Fruit fly (Drosophila melanogaster) whole organism, embryonic: ENCODE results near the gene Or85c.

Experiments used
- B-H2 ChIP-seq: fragments of 200-800 bp; sonication (Bioruptor generic); optimal IDR thresholded peaks from 2 replicates; lab custom pipeline; 2018; ENCODE audit warnings: missing biosample characterization, mild to moderate bottlenecking, missing genetic modification characterization
- BEAF-32 ChIP-seq: fragments of 200-800 bp; sonication (Bioruptor generic); optimal IDR thresholded peaks from 3 replicates; lab custom pipeline; 2017; ENCODE audit warnings: missing biosample characterization, missing genetic modification characterization, mild to moderate bottlenecking, moderate library complexity, missing genetic modification reagents
- Bgb ChIP-seq: fragments of 200-800 bp; sonication (Bioruptor generic); IDR thresholded peaks from 2 replicates; pipeline ENCODE4 v1.3.6; 2022; ENCODE audit warnings: missing biosample characterization, missing genetic modification characterization; ENCODE audit not compliant: partially characterized antibody
- CG10147 ChIP-seq: fragments of 200-800 bp; sonication (Bioruptor generic); optimal IDR thresholded peaks from 2 replicates; lab custom pipeline; 2019; ENCODE audit warnings: missing biosample characterization, mild to moderate bottlenecking, missing genetic modification characterization, moderate library complexity
- CG10209 ChIP-seq: fragments of 200-800 bp; sonication (Bioruptor generic); optimal IDR thresholded peaks from 3 replicates; lab custom pipeline; 2017; ENCODE audit warnings: missing biosample characterization, mild to moderate bottlenecking, missing genetic modification characterization, missing genetic modification reagents
- CG10366 ChIP-seq: fragments of 200-800 bp; sonication (Bioruptor generic); IDR thresholded peaks from 2 replicates; pipeline ENCODE4 v1.3.6; 2022; ENCODE audit warnings: missing biosample characterization, missing genetic modification characterization
- CG11560 ChIP-seq: fragments of 200-800 bp; sonication (Bioruptor generic); IDR thresholded peaks from 3 replicates; pipeline ENCODE4 v1.3.6; 2022; ENCODE audit warnings: missing biosample characterization, missing genetic modification characterization
- CG12104 ChIP-seq: fragments of 200-800 bp; sonication (Bioruptor generic); optimal IDR thresholded peaks from 3 replicates; lab custom pipeline; 2016; ENCODE audit warnings: missing biosample characterization, missing genetic modification characterization
- CG12155 ChIP-seq: fragments of 200-800 bp; sonication (Bioruptor generic); optimal IDR thresholded peaks from 3 replicates; lab custom pipeline; 2016; ENCODE audit warnings: missing biosample characterization, missing genetic modification characterization
- CG12769 ChIP-seq: fragments of 200-800 bp; sonication (Bioruptor generic); optimal IDR thresholded peaks from 2 replicates; lab custom pipeline; 2019; ENCODE audit warnings: missing biosample characterization, mild to moderate bottlenecking, missing genetic modification characterization, moderate library complexity
- CG13296 ChIP-seq: fragments of 200-800 bp; sonication (Bioruptor generic); optimal IDR thresholded peaks from 3 replicates; lab custom pipeline; 2018; ENCODE audit warnings: missing biosample characterization, mild to moderate bottlenecking, missing genetic modification characterization
- CG13775 ChIP-seq: fragments of 200-800 bp; sonication (Bioruptor generic); optimal IDR thresholded peaks from 3 replicates; lab custom pipeline; 2017; ENCODE audit warnings: missing biosample characterization, mild to moderate bottlenecking, missing genetic modification characterization
- CG14441 ChIP-seq: fragments of 200-800 bp; sonication (Bioruptor generic); IDR thresholded peaks from 2 replicates; pipeline ENCODE4 v1.3.6; 2022; ENCODE audit warnings: missing biosample characterization, missing genetic modification characterization
- CG16863 ChIP-seq: fragments of 200-800 bp; sonication (Bioruptor generic); optimal IDR thresholded peaks from 3 replicates; lab custom pipeline; 2016; ENCODE audit warnings: missing biosample characterization, missing genetic modification characterization
- CG18262 ChIP-seq: fragments of 200-800 bp; optimal IDR thresholded peaks from 3 replicates; lab custom pipeline; 2019; ENCODE audit warnings: missing biosample characterization, mild to moderate bottlenecking, missing genetic modification characterization, moderate library complexity
- CG18599 ChIP-seq: fragments of 200-800 bp; sonication (Bioruptor generic); optimal IDR thresholded peaks from 3 replicates; lab custom pipeline; 2017; ENCODE audit warnings: missing biosample characterization, missing genetic modification characterization, mild to moderate bottlenecking, moderate library complexity, missing genetic modification reagents
- CG3065 ChIP-seq: fragments of 200-800 bp; sonication (Bioruptor generic); optimal IDR thresholded peaks from 2 replicates; lab custom pipeline; 2016; ENCODE audit warnings: missing biosample characterization, missing genetic modification characterization
- CG31365 ChIP-seq: fragments of 200-800 bp; sonication (Bioruptor generic); optimal IDR thresholded peaks from 2 replicates; lab custom pipeline; 2018; ENCODE audit warnings: missing biosample characterization, mild to moderate bottlenecking, missing genetic modification characterization
- CG3281 ChIP-seq: fragments of 200-800 bp; sonication (Bioruptor generic); optimal IDR thresholded peaks from 3 replicates; lab custom pipeline; 2017; ENCODE audit warnings: missing biosample characterization, mild to moderate bottlenecking, missing genetic modification characterization
- CG34224 ChIP-seq: fragments of 200-800 bp; sonication (Bioruptor generic); IDR thresholded peaks from 3 replicates; pipeline ENCODE4 v1.3.6; 2022; ENCODE audit warnings: missing biosample characterization, missing genetic modification characterization; ENCODE audit not compliant: partially characterized antibody
- CG4820 ChIP-seq: fragments of 200-800 bp; sonication (Bioruptor generic); optimal IDR thresholded peaks from 3 replicates; lab custom pipeline; 2016; ENCODE audit warnings: missing biosample characterization, missing genetic modification characterization
- CG5180 ChIP-seq: fragments of 200-800 bp; sonication (Bioruptor generic); optimal IDR thresholded peaks from 3 replicates; lab custom pipeline; 2017; ENCODE audit warnings: missing biosample characterization, missing genetic modification characterization, mild to moderate bottlenecking, moderate library complexity, missing genetic modification reagents
- CG9437 ChIP-seq: fragments of 200-800 bp; sonication (Bioruptor generic); optimal IDR thresholded peaks from 2 replicates; lab custom pipeline; 2018; ENCODE audit warnings: missing biosample characterization, mild to moderate bottlenecking, missing genetic modification characterization
- D19A ChIP-seq: fragments of 200-800 bp; optimal IDR thresholded peaks from 3 replicates; lab custom pipeline; 2019; ENCODE audit warnings: missing biosample characterization, mild to moderate bottlenecking, missing genetic modification characterization, moderate library complexity
- Dbx ChIP-seq: fragments of 200-800 bp; sonication (Bioruptor generic); IDR thresholded peaks from 3 replicates; pipeline ENCODE4 v1.3.6; 2022; ENCODE audit warnings: missing biosample characterization, missing genetic modification characterization
- Dip2 ChIP-seq: fragments of 200-800 bp; sonication (Bioruptor generic); IDR thresholded peaks from 2 replicates; pipeline ENCODE4 v1.3.6; 2022; ENCODE audit warnings: missing biosample characterization, missing genetic modification characterization
- E2f2 ChIP-seq: fragments of 200-800 bp; sonication (Bioruptor generic); IDR thresholded peaks from 2 replicates; pipeline ENCODE4 v1.3.6; 2022; ENCODE audit warnings: missing biosample characterization, missing genetic modification characterization
- Eip74EF ChIP-seq, 2 experiments: fragments of 200-800 bp in 1 of 2; fragments of >200 bp in 1 of 2; sonication (Bioruptor generic) in 1 of 2; optimal IDR thresholded peaks; 2 replicates each; lab custom pipeline; 2017 to 2019; ENCODE audit warnings: missing biosample characterization in 2 of 2, missing genetic modification characterization in 2 of 2, mild to moderate bottlenecking in 1 of 2, moderate library complexity in 1 of 2
- GATAe ChIP-seq: fragments of 200-800 bp; sonication (Bioruptor generic); conservative IDR thresholded peaks from 2 replicates; pipeline ENCODE4 v1.3.6; 2022; ENCODE audit warnings: missing biosample characterization, missing genetic modification characterization
- Gsc ChIP-seq: fragments of 200-800 bp; sonication (Bioruptor generic); IDR thresholded peaks from 2 replicates; pipeline ENCODE4 v1.3.6; 2022; ENCODE audit warnings: missing biosample characterization, missing genetic modification characterization
- H2.0 ChIP-seq: fragments of 200-800 bp; sonication (Bioruptor generic); IDR thresholded peaks from 2 replicates; pipeline ENCODE4 v1.3.6; 2022; ENCODE audit warnings: missing biosample characterization, missing genetic modification characterization
- MBD-R2 ChIP-seq: fragments of 200-800 bp; sonication (Bioruptor generic); IDR thresholded peaks from 2 replicates; pipeline ENCODE4 v1.3.6; 2022; ENCODE audit warnings: missing biosample characterization, missing genetic modification characterization
- Max ChIP-seq: fragments of 200-800 bp; sonication (Bioruptor generic); optimal IDR thresholded peaks from 2 replicates; lab custom pipeline; 2016; ENCODE audit warnings: missing biosample characterization, mild to moderate bottlenecking, missing genetic modification characterization
- Ravus ChIP-seq: fragments of 200-800 bp; sonication (Bioruptor generic); IDR thresholded peaks from 2 replicates; pipeline ENCODE4 v1.3.6; 2022; ENCODE audit warnings: missing biosample characterization, missing genetic modification characterization
- ci ChIP-seq: fragments of 200-800 bp; sonication (Bioruptor generic); IDR thresholded peaks from 3 replicates; pipeline ENCODE4 v1.3.6; 2022; ENCODE audit warnings: missing biosample characterization, missing genetic modification characterization
- crp ChIP-seq, 2 experiments: fragments of 200-800 bp; sonication (Bioruptor generic); optimal IDR thresholded peaks; 2 replicates in 1 of 2; 3 replicates in 1 of 2; lab custom pipeline; 2017; ENCODE audit warnings: missing biosample characterization in 2 of 2, missing genetic modification characterization in 2 of 2, mild to moderate bottlenecking in 1 of 2, moderate library complexity in 1 of 2
- da ChIP-seq: fragments of 200-800 bp; sonication (Bioruptor generic); optimal IDR thresholded peaks from 2 replicates; lab custom pipeline; 2016; ENCODE audit warnings: missing biosample characterization, missing genetic modification characterization
- danr ChIP-seq: fragments of 200-800 bp; sonication (Bioruptor generic); IDR thresholded peaks from 2 replicates; pipeline ENCODE4 v1.3.6; 2022; ENCODE audit warnings: missing biosample characterization, missing genetic modification characterization
- esg ChIP-seq: fragments of 200-800 bp; sonication (Bioruptor generic); conservative IDR thresholded peaks from 2 replicates; pipeline ENCODE4 v1.3.6; 2022; ENCODE audit warnings: missing biosample characterization, missing genetic modification characterization
- ham ChIP-seq: fragments of 200-800 bp; sonication (Bioruptor generic); IDR thresholded peaks from 2 replicates; pipeline ENCODE4 v1.3.6; 2022; ENCODE audit warnings: missing biosample characterization, missing genetic modification characterization
- kah ChIP-seq: fragments of 200-800 bp; sonication (Bioruptor generic); optimal IDR thresholded peaks from 2 replicates; lab custom pipeline; 2018; ENCODE audit warnings: missing biosample characterization, mild to moderate bottlenecking, missing genetic modification characterization
- lmd ChIP-seq: fragments of 200-800 bp; sonication (Bioruptor generic); IDR thresholded peaks from 2 replicates; pipeline ENCODE4 v1.3.6; 2022; ENCODE audit warnings: missing biosample characterization, missing genetic modification characterization
- nau ChIP-seq: fragments of 200-800 bp; sonication (Bioruptor generic); optimal IDR thresholded peaks from 3 replicates; lab custom pipeline; 2017; ENCODE audit warnings: missing biosample characterization, mild to moderate bottlenecking, missing genetic modification characterization, missing genetic modification reagents
- nerfin-1 ChIP-seq: fragments of 200-800 bp; sonication (Bioruptor generic); optimal IDR thresholded peaks from 3 replicates; lab custom pipeline; 2019; ENCODE audit warnings: missing biosample characterization, mild to moderate bottlenecking, missing genetic modification characterization, moderate library complexity
- nom ChIP-seq: fragments of 200-800 bp; sonication (Bioruptor generic); optimal IDR thresholded peaks from 2 replicates; lab custom pipeline; 2017; ENCODE audit warnings: missing biosample characterization, missing genetic modification characterization, mild to moderate bottlenecking, moderate library complexity, missing genetic modification reagents
- onecut ChIP-seq: fragments of 200-800 bp; sonication (Bioruptor generic); IDR thresholded peaks from 2 replicates; pipeline ENCODE4 v1.3.6; 2022; ENCODE audit warnings: missing biosample characterization, missing genetic modification characterization
- sc ChIP-seq, 3 experiments: fragments of >200 bp in 2 of 3; fragments of 200-800 bp in 1 of 3; sonication (Bioruptor generic) in 1 of 3; optimal IDR thresholded peaks; 2 replicates in 2 of 3; 3 replicates in 1 of 3; lab custom pipeline; 2017; ENCODE audit warnings: mild to moderate bottlenecking in 1 of 3, missing biosample characterization in 1 of 3, missing genetic modification characterization in 1 of 3, missing genetic modification reagents in 1 of 3
- sug ChIP-seq: fragments of 200-800 bp; optimal IDR thresholded peaks from 2 replicates; lab custom pipeline; 2019; ENCODE audit warnings: missing biosample characterization, mild to moderate bottlenecking, missing genetic modification characterization, moderate library complexity
- usp ChIP-seq: fragments of >200 bp; optimal IDR thresholded peaks from 2 replicates; lab custom pipeline; 2017; ENCODE audit warnings: missing biosample characterization, missing genetic modification characterization
- vnd ChIP-seq: fragments of 200-800 bp; sonication (Bioruptor generic); IDR thresholded peaks from 3 replicates; pipeline ENCODE4 v1.3.6; 2022; ENCODE audit warnings: missing biosample characterization, missing genetic modification characterization; ENCODE audit not compliant: partially characterized antibody

Or85c gene

dm6 chr3R:8524277-8524676 is 11.5 kb upstream of the Or85c start (continued):
- TF ChIP-seq CG16863 (GFP tag; lab: Kevin White, UChicago) (no peak), CG14441 (GFP tag; lab: Robert Waterston, UW) (peak; percentile 54), Dbx (no peak), CG3281 (peak; percentile 2), BEAF-32 (GFP tag; lab: Kevin White, UChicago) (no peak), onecut (no peak), CG18262 (no peak), Dip2 (no peak), CG12104 (no peak), CG13775 (GFP tag; lab: Kevin White, UChicago) (no peak), usp (GFP tag; lab: Kevin White, UChicago) (no peak), D19A (tag; lab: Kevin White, UChicago) (no peak), CG13296 (GFP tag; lab: Kevin White, UChicago) (no peak), vnd (GFP tag; lab: Robert Waterston, UW) (no peak), nom (no peak), ci (GFP tag; lab: Robert Waterston, UW) (peak; percentile 63), da (no peak), CG10366 (GFP tag; lab: Robert Waterston, UW) (peak; percentile 47), B-H2 (GFP tag; lab: Kevin White, UChicago) (no peak), nerfin-1 (tag; lab: Kevin White, UChicago) (no peak), CG10209 (no peak), crp (GFP tag; optimal IDR thresholded peaks at IDR 0.05; lab: Kevin White, UChicago) (no peak), CG18599 (GFP tag; lab: Kevin White, UChicago) (peak; percentile 66), CG31365 (tag; lab: Kevin White, UChicago) (no peak), GATAe (GFP tag; lab: Robert Waterston, UW) (no peak), H2.0 (GFP tag; lab: Robert Waterston, UW) (no peak), CG3065 (no peak), CG5180 (GFP tag; lab: Kevin White, UChicago) (no peak), CG4820 (GFP tag; lab: Kevin White, UChicago) (no peak), esg (GFP tag; lab: Robert Waterston, UW) (0 out of 2 replicates have a peak, but pooled peaks have one; percentile 5), Bgb (no peak), E2f2 (GFP tag; lab: Robert Waterston, UW) (0 out of 2 replicates have a peak, but pooled peaks have one; percentile 9), danr (GFP tag; lab: Robert Waterston, UW) (peak; percentile 52; the same call in 1 of the 2 replicates), sc (optimal IDR thresholded peaks at IDR 0.05; lab: Kevin White, UChicago) (no peak), sc (GFP tag; optimal IDR thresholded peaks at IDR 0.05; lab: Kevin White, UChicago) (no peak), nau (GFP tag; lab: Kevin White, UChicago) (no peak), Gsc (GFP tag; lab: Robert Waterston, UW) (no peak), CG12769 (peak; percentile 77), CG10147 (GFP tag; lab: Kevin White, UChicago) (no peak), Eip74EF (GFP tag; optimal IDR thresholded peaks at IDR 0.05; lab: Kevin White, UChicago) (no peak), MBD-R2 (GFP tag; lab: Robert Waterston, UW) (no peak), Max (no peak), CG34224 (no peak), CG12155 (peak; percentile 1), lmd (GFP tag; lab: Robert Waterston, UW) (peak; percentile 56; the same call in 1 of the 2 replicates), CG11560 (tag; lab: Robert Waterston, UW) (peak; percentile 40; the same call in 1 of the 3 replicates), CG9437 (GFP tag; lab: Kevin White, UChicago) (no peak), kah (GFP tag; lab: Kevin White, UChicago) (no peak), sug (tag; lab: Kevin White, UChicago) (peak; percentile 13), Ravus (GFP tag; lab: Robert Waterston, UW) (no peak), ham (GFP tag; lab: Robert Waterston, UW) (no peak)
